Fruit fly (Drosophila melanogaster) whole organism, embryonic: ENCODE data around the gene CG42828.

Source experiments
- Abd-B ChIP-seq: fragments of 200-800 bp; sonication (Bioruptor generic); optimal IDR thresholded peaks from 2 replicates; lab custom pipeline; 2018; ENCODE audit warnings: missing biosample characterization, mild to moderate bottlenecking, missing genetic modification characterization, moderate library complexity
- Blimp-1 ChIP-seq: fragments of 200-800 bp; sonication (Bioruptor generic); optimal IDR thresholded peaks from 3 replicates; lab custom pipeline; 2018; ENCODE audit warnings: missing biosample characterization, missing genetic modification characterization, mild to moderate bottlenecking, moderate library complexity, missing genetic modification reagents
- C15 ChIP-seq: fragments of 200-800 bp; sonication (Bioruptor generic); IDR thresholded peaks from 3 replicates; pipeline ENCODE4 v1.3.6; 2022; ENCODE audit warnings: missing biosample characterization, missing genetic modification characterization
- CG10979 ChIP-seq: fragments of 200-800 bp; sonication (Bioruptor generic); optimal IDR thresholded peaks from 2 replicates; lab custom pipeline; 2018; ENCODE audit warnings: missing biosample characterization, mild to moderate bottlenecking, missing genetic modification characterization, moderate library complexity
- CG11696 ChIP-seq: fragments of 200-800 bp; sonication (Bioruptor generic); IDR thresholded peaks from 2 replicates; pipeline ENCODE4 v1.3.6; 2022; ENCODE audit warnings: missing biosample characterization, missing genetic modification characterization
- CG11723 ChIP-seq: fragments of 200-800 bp; sonication (Bioruptor generic); optimal IDR thresholded peaks from 2 replicates; lab custom pipeline; 2017; ENCODE audit warnings: missing biosample characterization, mild to moderate bottlenecking, missing genetic modification characterization
- CG12155 ChIP-seq: fragments of 200-800 bp; sonication (Bioruptor generic); optimal IDR thresholded peaks from 3 replicates; lab custom pipeline; 2016; ENCODE audit warnings: missing biosample characterization, missing genetic modification characterization
- CG12299 ChIP-seq: fragments of 200-800 bp; sonication (Bioruptor generic); optimal IDR thresholded peaks from 2 replicates; lab custom pipeline; 2018; ENCODE audit warnings: missing biosample characterization, mild to moderate bottlenecking, missing genetic modification characterization
- CG12391 ChIP-seq: fragments of 200-800 bp; sonication (Bioruptor generic); optimal IDR thresholded peaks from 3 replicates; lab custom pipeline; 2018; ENCODE audit warnings: missing biosample characterization, mild to moderate bottlenecking, missing genetic modification characterization, moderate library complexity
- CG12744 ChIP-seq: fragments of 200-800 bp; sonication (Bioruptor generic); optimal IDR thresholded peaks from 2 replicates; lab custom pipeline; 2016; ENCODE audit warnings: missing biosample characterization, missing genetic modification characterization
- CG12942 ChIP-seq: fragments of 200-800 bp; sonication (Bioruptor generic); optimal IDR thresholded peaks from 3 replicates; lab custom pipeline; 2016; ENCODE audit warnings: missing biosample characterization, missing genetic modification characterization
- CG13123 ChIP-seq: fragments of 200-800 bp; sonication (Bioruptor generic); optimal IDR thresholded peaks from 2 replicates; lab custom pipeline; 2016; ENCODE audit warnings: missing biosample characterization, missing genetic modification characterization
- CG13624 ChIP-seq: fragments of 200-800 bp; sonication (Bioruptor generic); optimal IDR thresholded peaks from 2 replicates; lab custom pipeline; 2016; ENCODE audit warnings: missing biosample characterization, missing genetic modification characterization
- CG13775 ChIP-seq: fragments of 200-800 bp; sonication (Bioruptor generic); optimal IDR thresholded peaks from 3 replicates; lab custom pipeline; 2017; ENCODE audit warnings: missing biosample characterization, mild to moderate bottlenecking, missing genetic modification characterization
- CG14710 ChIP-seq: fragments of 200-800 bp; sonication (Bioruptor generic); optimal IDR thresholded peaks from 3 replicates; lab custom pipeline; 2019; ENCODE audit warnings: missing biosample characterization, mild to moderate bottlenecking, missing genetic modification characterization, moderate library complexity
- CG15011 ChIP-seq: fragments of 200-800 bp; sonication (Bioruptor generic); optimal IDR thresholded peaks from 3 replicates; lab custom pipeline; 2018; ENCODE audit warnings: missing biosample characterization, mild to moderate bottlenecking, missing genetic modification characterization
- CG1603 ChIP-seq: fragments of 200-800 bp; sonication (Bioruptor generic); optimal IDR thresholded peaks from 2 replicates; lab custom pipeline; 2019; ENCODE audit warnings: missing biosample characterization, mild to moderate bottlenecking, missing genetic modification characterization, moderate library complexity
- CG16779 ChIP-seq: fragments of 200-800 bp; sonication (Bioruptor generic); IDR thresholded peaks from 2 replicates; pipeline ENCODE4 v1.3.6; 2022; ENCODE audit warnings: missing biosample characterization, missing genetic modification characterization
- CG1792 ChIP-seq: fragments of 200-800 bp; sonication (Bioruptor generic); optimal IDR thresholded peaks from 2 replicates; lab custom pipeline; 2016; ENCODE audit warnings: missing biosample characterization, missing genetic modification characterization
- CG18599 ChIP-seq: fragments of 200-800 bp; sonication (Bioruptor generic); optimal IDR thresholded peaks from 3 replicates; lab custom pipeline; 2017; ENCODE audit warnings: missing biosample characterization, missing genetic modification characterization, mild to moderate bottlenecking, moderate library complexity, missing genetic modification reagents
- CG42726 ChIP-seq: fragments of 200-800 bp; sonication (Bioruptor generic); IDR thresholded peaks from 2 replicates; pipeline ENCODE4 v1.3.6; 2022; ENCODE audit warnings: missing biosample characterization, missing genetic modification characterization; ENCODE audit not compliant: partially characterized antibody
- CG6654 ChIP-seq: fragments of 200-800 bp; sonication (Bioruptor generic); optimal IDR thresholded peaks from 2 replicates; lab custom pipeline; 2017; ENCODE audit warnings: missing biosample characterization, mild to moderate bottlenecking, missing genetic modification characterization
- CG9215 ChIP-seq: fragments of 200-800 bp; sonication (Bioruptor generic); IDR thresholded peaks from 2 replicates; pipeline ENCODE4 v1.3.6; 2022; ENCODE audit warnings: missing biosample characterization, missing genetic modification characterization
- Camta ChIP-seq: fragments of 200-800 bp; sonication (Bioruptor generic); optimal IDR thresholded peaks from 2 replicates; lab custom pipeline; 2016; ENCODE audit warnings: missing biosample characterization, missing genetic modification characterization
- Doc3 ChIP-seq: fragments of 200-800 bp; sonication (Bioruptor generic); IDR thresholded peaks from 3 replicates; pipeline ENCODE4 v1.3.6; 2022; ENCODE audit warnings: missing biosample characterization, missing genetic modification characterization; ENCODE audit not compliant: partially characterized antibody
- E2f1 ChIP-seq: fragments of 200-800 bp; sonication (Bioruptor generic); IDR thresholded peaks from 2 replicates; pipeline ENCODE4 v1.3.6; 2022; ENCODE audit warnings: missing biosample characterization, missing genetic modification characterization
- E2f2 ChIP-seq: fragments of 200-800 bp; sonication (Bioruptor generic); IDR thresholded peaks from 2 replicates; pipeline ENCODE4 v1.3.6; 2022; ENCODE audit warnings: missing biosample characterization, missing genetic modification characterization
- Fer1 ChIP-seq: fragments of 200-800 bp; sonication (Bioruptor generic); optimal IDR thresholded peaks from 2 replicates; lab custom pipeline; 2017; ENCODE audit warnings: missing biosample characterization, mild to moderate bottlenecking, missing genetic modification characterization
- Hr51 ChIP-seq, 2 experiments: fragments of 200-800 bp; sonication (Bioruptor generic); optimal IDR thresholded peaks; 2 replicates in 1 of 2; 3 replicates in 1 of 2; lab custom pipeline; 2016 to 2018; ENCODE audit warnings: missing biosample characterization in 2 of 2, missing genetic modification characterization in 2 of 2, mild to moderate bottlenecking in 1 of 2, moderate library complexity in 1 of 2
- Med ChIP-seq: fragments of 200-800 bp; sonication (Bioruptor generic); peaks from one replicate; lab custom pipeline; 2016; ENCODE audit warnings: missing biosample characterization, missing genetic modification characterization, mild to moderate bottlenecking, inconsistent platforms, moderate library complexity
- Mes4 ChIP-seq: fragments of 200-800 bp; sonication (Bioruptor generic); optimal IDR thresholded peaks from 2 replicates; lab custom pipeline; 2016; ENCODE audit warnings: missing biosample characterization, missing genetic modification characterization
- Rfx ChIP-seq: fragments of 200-800 bp; sonication (Bioruptor generic); IDR thresholded peaks from 2 replicates; pipeline ENCODE4 v1.3.6; 2022; ENCODE audit warnings: missing biosample characterization, missing genetic modification characterization
- Trl ChIP-seq, 3 experiments: fragments of >200 bp in 2 of 3; fragments of 200-800 bp in 1 of 3; sonication (Bioruptor generic) in 1 of 3; optimal IDR thresholded peaks; 2 replicates in 1 of 3; 3 replicates in 2 of 3; lab custom pipeline; 2016 to 2017; ENCODE audit warnings: missing biosample characterization in 1 of 3, missing genetic modification characterization in 1 of 3
- Xbp1 ChIP-seq: fragments of 200-800 bp; sonication (Bioruptor generic); optimal IDR thresholded peaks from 3 replicates; lab custom pipeline; 2016; ENCODE audit warnings: missing biosample characterization, mild to moderate bottlenecking, missing genetic modification characterization
- ase ChIP-seq: fragments of 200-800 bp; sonication (Bioruptor generic); IDR thresholded peaks from 3 replicates; pipeline ENCODE4 v1.3.6; 2022; ENCODE audit warnings: missing biosample characterization, missing genetic modification characterization
- az2 ChIP-seq: fragments of 200-800 bp; sonication (Bioruptor generic); optimal IDR thresholded peaks from 3 replicates; lab custom pipeline; 2016; ENCODE audit warnings: missing biosample characterization, missing genetic modification characterization
- ci ChIP-seq: fragments of 200-800 bp; sonication (Bioruptor generic); IDR thresholded peaks from 3 replicates; pipeline ENCODE4 v1.3.6; 2022; ENCODE audit warnings: missing biosample characterization, missing genetic modification characterization
- corto ChIP-seq: fragments of 200-800 bp; sonication (Bioruptor generic); optimal IDR thresholded peaks from 2 replicates; lab custom pipeline; 2016; ENCODE audit warnings: missing biosample characterization, mild to moderate bottlenecking, missing genetic modification characterization, moderate library complexity
- crol ChIP-seq: fragments of 200-800 bp; sonication (Bioruptor generic); IDR thresholded peaks from 2 replicates; pipeline ENCODE4 v1.3.6; 2022; ENCODE audit warnings: missing biosample characterization, missing genetic modification characterization
- dpn ChIP-seq, 2 experiments: fragments of 200-800 bp; sonication (Bioruptor generic); optimal IDR thresholded peaks; 3 replicates each; lab custom pipeline; 2016; ENCODE audit warnings: missing biosample characterization in 2 of 2, missing genetic modification characterization in 2 of 2
- grn ChIP-seq: fragments of 200-800 bp; sonication (Bioruptor generic); optimal IDR thresholded peaks from 3 replicates; lab custom pipeline; 2017; ENCODE audit warnings: missing biosample characterization, missing genetic modification characterization
- her ChIP-seq: fragments of 200-800 bp; sonication (Bioruptor generic); optimal IDR thresholded peaks from 2 replicates; lab custom pipeline; 2016; ENCODE audit warnings: missing biosample characterization, missing genetic modification characterization
- oc ChIP-seq: fragments of 200-800 bp; sonication (Bioruptor generic); optimal IDR thresholded peaks from 2 replicates; lab custom pipeline; 2018; ENCODE audit warnings: missing biosample characterization, mild to moderate bottlenecking, missing genetic modification characterization, moderate library complexity
- prd ChIP-seq, 3 experiments: fragments of >200 bp in 2 of 3; fragments of 200-800 bp in 1 of 3; sonication (Bioruptor generic) in 1 of 3; optimal IDR thresholded peaks in 2 of 3; IDR thresholded peaks in 1 of 3; 2 replicates in 2 of 3; 3 replicates in 1 of 3; pipeline versions ENCODE4 v1.3.6 to Lab custom; 2017 to 2022; ENCODE audit warnings: missing biosample characterization in 1 of 3, missing genetic modification characterization in 1 of 3
- rib ChIP-seq: fragments of 200-800 bp; sonication (Bioruptor generic); IDR thresholded peaks from 2 replicates; pipeline ENCODE4 v1.3.6; 2022; ENCODE audit warnings: missing biosample characterization, missing genetic modification characterization
- sens ChIP-seq: fragments of 200-800 bp; sonication (Bioruptor generic); peaks from one replicate; lab custom pipeline; 2016; ENCODE audit warnings: missing biosample characterization, missing genetic modification characterization
- sr ChIP-seq: fragments of 200-800 bp; sonication (Bioruptor generic); IDR thresholded peaks from 3 replicates; pipeline ENCODE4 v1.3.6; 2022; ENCODE audit warnings: missing biosample characterization, missing genetic modification characterization
- ssp ChIP-seq: fragments of 200-800 bp; sonication (Bioruptor generic); IDR thresholded peaks from 2 replicates; pipeline ENCODE4 v1.3.6; 2022; ENCODE audit warnings: missing biosample characterization, missing genetic modification characterization
- trh ChIP-seq: fragments of 200-800 bp; sonication (Bioruptor generic); optimal IDR thresholded peaks from 2 replicates; lab custom pipeline; 2016; ENCODE audit warnings: missing biosample characterization, missing genetic modification characterization
- usp ChIP-seq: fragments of >200 bp; optimal IDR thresholded peaks from 2 replicates; lab custom pipeline; 2017; ENCODE audit warnings: missing biosample characterization, missing genetic modification characterization

Gene CG42828

dm6 chr3R:23373403-23373802, at the start of gene CG42828:
TSS of gene CG42828 (plus strand) at chr3R:23373703.
- TF ChIP-seq CG12391 (no peak), ase (GFP tag; lab: Robert Waterston, UW) (no peak), usp (GFP tag; lab: Kevin White, UChicago) (no peak), CG12942 (GFP tag; lab: Kevin White, UChicago) (no peak), CG10979 (tag; lab: Kevin White, UChicago) (no peak), CG13624 (GFP tag; lab: Kevin White, UChicago) (no peak), CG11696 (GFP tag; lab: Robert Waterston, UW) (no peak), CG1792 (no peak), CG14710 (tag; lab: Kevin White, UChicago) (no peak), oc (tag; lab: Kevin White, UChicago) (no peak), ssp (GFP tag; lab: Robert Waterston, UW) (no peak)

dm6 chr3R:23325710-23326109, 47.8 kb upstream of the CG42828 start:
- TF ChIP-seq Mes4 (GFP tag; lab: Kevin White, UChicago), result no peak
- no peak for TF ChIP-seq CG13123
- peak in 1 of 2 experiments; percentile 1 for TF ChIP-seq Trl (optimal IDR thresholded peaks at IDR 0.05; lab: Kevin White, UChicago)
- TF ChIP-seq Trl (GFP tag; optimal IDR thresholded peaks at IDR 0.05; lab: Kevin White, UChicago), result no peak
- no peak for TF ChIP-seq rib
- TF ChIP-seq Fer1 (GFP tag; lab: Kevin White, UChicago), result no peak
- TF ChIP-seq Rfx (GFP tag; lab: Robert Waterston, UW), result no peak
- no peak for TF ChIP-seq C15 (GFP tag; lab: Robert Waterston, UW)
- TF ChIP-seq CG12155 (GFP tag; lab: Kevin White, UChicago), result no peak
- peak; percentile 45 for TF ChIP-seq oc (tag; lab: Kevin White, UChicago)
- TF ChIP-seq CG11723 (GFP tag; lab: Kevin White, UChicago), result no peak
- TF ChIP-seq CG12299, result no peak
- TF ChIP-seq CG16779 (GFP tag; lab: Robert Waterston, UW), result no peak
- no peak for TF ChIP-seq Doc3 (GFP tag; lab: Robert Waterston, UW)
- TF ChIP-seq CG9215 (GFP tag; lab: Robert Waterston, UW), result no peak
- peak; percentile 72 for TF ChIP-seq crol (GFP tag; lab: Robert Waterston, UW)
- TF ChIP-seq Blimp-1 (GFP tag; lab: Kevin White, UChicago), result no peak
- no peak for TF ChIP-seq az2
- peak; percentile 6 for TF ChIP-seq sens
- TF ChIP-seq CG15011 (GFP tag; lab: Kevin White, UChicago), result no peak
- no peak for TF ChIP-seq CG18599
- no peak for TF ChIP-seq Xbp1 (GFP tag; lab: Kevin White, UChicago)
- TF ChIP-seq sr (GFP tag; lab: Robert Waterston, UW), result no peak
- no peak for TF ChIP-seq corto
- TF ChIP-seq grn, result peak; percentile 8
- TF ChIP-seq CG6654 (GFP tag; lab: Kevin White, UChicago), result no peak
- no peak for TF ChIP-seq Abd-B (GFP tag; lab: Kevin White, UChicago)
- no peak for TF ChIP-seq her (GFP tag; lab: Kevin White, UChicago)
- no peak for TF ChIP-seq dpn (GFP tag; optimal IDR thresholded peaks at IDR 0.05; lab: Kevin White, UChicago)
- TF ChIP-seq CG12744 (GFP tag; lab: Kevin White, UChicago), result no peak
- TF ChIP-seq Camta (GFP tag; lab: Kevin White, UChicago), result no peak
- TF ChIP-seq CG42726 (GFP tag; lab: Robert Waterston, UW), result no peak
- no peak for TF ChIP-seq CG1603
- peak; percentile 23 for TF ChIP-seq Med (GFP tag; lab: Kevin White, UChicago)
- TF ChIP-seq Hr51 (GFP tag; optimal IDR thresholded peaks at IDR 0.05; lab: Kevin White, UChicago), result no peak
- TF ChIP-seq CG13775 (GFP tag; lab: Kevin White, UChicago), result no peak
- no peak for TF ChIP-seq E2f2 (GFP tag; lab: Robert Waterston, UW)
- TF ChIP-seq trh (GFP tag; lab: Kevin White, UChicago), result no peak
- TF ChIP-seq ci (GFP tag; lab: Robert Waterston, UW), result 0 out of 3 replicates have a peak, but pooled peaks have one; percentile 39
- no peak for TF ChIP-seq E2f1
- no peak for TF ChIP-seq prd (optimal IDR thresholded peaks at IDR 0.05; lab: Kevin White, UChicago)
- no peak for TF ChIP-seq prd (GFP tag; IDR thresholded peaks at IDR 0.05; lab: Robert Waterston, UW)
